Worm (Caenorhabditis elegans): Measurements from ENCODE around the gene xbp-1.

DNA sequence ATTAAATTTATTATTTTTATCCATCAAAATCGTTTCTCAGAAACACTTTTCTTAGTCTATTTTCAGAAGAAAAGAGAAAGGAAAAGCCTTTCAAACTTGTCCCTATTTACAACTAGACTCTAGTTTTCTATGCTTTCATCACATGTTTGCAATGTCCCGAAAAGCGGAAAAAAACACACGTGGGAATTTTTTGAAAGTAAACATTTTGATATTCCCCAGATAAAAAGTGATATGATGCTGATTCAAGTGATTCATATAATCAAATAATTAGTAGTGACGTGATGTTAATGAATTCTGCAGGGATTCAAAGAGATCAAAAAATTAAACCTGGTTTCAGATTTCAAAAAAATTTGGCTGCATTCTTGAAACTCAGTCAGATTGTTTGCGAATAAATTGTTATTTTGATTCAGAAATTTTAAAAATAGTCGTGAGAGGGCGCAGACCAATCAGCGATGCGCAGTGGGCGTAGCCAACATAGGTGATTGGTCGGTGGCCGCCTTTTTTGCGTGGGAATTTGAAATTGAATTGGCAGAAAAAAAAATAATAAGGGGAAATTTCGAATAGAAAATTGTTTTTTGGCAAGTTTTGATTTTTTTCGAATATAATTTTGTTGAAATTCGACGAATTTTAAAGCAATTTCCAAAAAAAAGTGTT, 41.2 kb downstream of the xbp-1 start:
- TF ChIP-seq nhr-28 (tag; optimal IDR thresholded peaks at IDR 0.05) (no peak), pha-4 (tag; optimal IDR thresholded peaks at IDR 0.05) (no peak), drap-1 (GFP tag; optimal IDR thresholded peaks at IDR 0.05) (no peak), bed-3 (GFP tag; optimal IDR thresholded peaks at IDR 0.05) (no peak)

Measured in whole organism, mixed stage, embryonic.